Worm (Caenorhabditis elegans): ENCODE results near the gene C04G6.13.
"Not testable (repeated sequence)": the region's sequence is repeated elsewhere in the genome, so short reads cannot be mapped to it uniquely, and the experiment has no call there.

The C04G6.13 gene

ce11 chrII:5112082-5112481 lies 18.0 kb downstream of the C04G6.13 start, which contains the start of gene F09C12.8:
Gene F09C12.8 (plus strand): TSS chrII:5112382.
- TF ChIP-seq unc-62 (GFP tag; optimal IDR thresholded peaks at IDR 0.05) (no peak), swsn-7 (tag; optimal IDR thresholded peaks at IDR 0.05) (no peak), rnt-1 (tag; optimal IDR thresholded peaks at IDR 0.05) (no peak), C34B4.2 (tag; optimal IDR thresholded peaks at IDR 0.05) (no peak)

ce11 chrII:5115235-5115634 lies 21.2 kb downstream of the C04G6.13 start, which contains the start of gene msp-74:
Gene msp-74 (minus strand): TSS chrII:5115335.
- TF ChIP-seq snu-23 (GFP tag; optimal IDR thresholded peaks at IDR 0.05); zip-4 (GFP tag; optimal IDR thresholded peaks at IDR 0.05); lin-15B (tag; optimal IDR thresholded peaks at IDR 0.05): not testable (repeated sequence)

- TF ChIP-seq C04F5.9 (tag; optimal IDR thresholded peaks at IDR 0.05) (no peak), sup-37 (GFP tag; optimal IDR thresholded peaks at IDR 0.05) (no peak), hlh-4 (tag; optimal IDR thresholded peaks at IDR 0.05) (no peak), xbp-1 (tag; optimal IDR thresholded peaks at IDR 0.05) (no peak), sox-4 (tag; optimal IDR thresholded peaks at IDR 0.05) (no peak), pag-3 (tag; optimal IDR thresholded peaks at IDR 0.05; ENCODE audit: borderline replicate concordance, insufficient read depth) (no peak), vab-15 (tag; optimal IDR thresholded peaks at IDR 0.05) (no peak), nhr-237 (tag; optimal IDR thresholded peaks at IDR 0.05) (no peak), swsn-7 (tag; optimal IDR thresholded peaks at IDR 0.05) (no peak), ama-1 (optimal IDR thresholded peaks at IDR 0.05) (no peak), nhr-28 (tag; optimal IDR thresholded peaks at IDR 0.05) (no peak), jun-1 (tag; optimal IDR thresholded peaks at IDR 0.05) (no peak), ceh-63 (GFP tag; optimal IDR thresholded peaks at IDR 0.05) (no peak), irx-1 (tag; optimal IDR thresholded peaks at IDR 0.05) (no peak)
Measured at ce11 chrII:5115733-5116132, 21.7 kb downstream of the C04G6.13 start, which contains the start of gene srsy-1. Gene srsy-1 (plus strand): TSS chrII:5116033.

ce11 chrII:5120612-5121011 lies 26.6 kb downstream of the C04G6.13 start:
- TF ChIP-seq nhr-76 (tag; optimal IDR thresholded peaks at IDR 0.05), result no peak
- no peak for TF ChIP-seq nhr-77 (tag; optimal IDR thresholded peaks at IDR 0.05)
- TF ChIP-seq fos-1 (tag; optimal IDR thresholded peaks at IDR 0.05), result no peak
- no peak for TF ChIP-seq hpl-2 (GFP tag; optimal IDR thresholded peaks at IDR 0.05)
- no peak for TF ChIP-seq lin-35 (GFP tag; optimal IDR thresholded peaks at IDR 0.05)
- no peak for TF ChIP-seq nhr-19 (GFP tag; conservative IDR thresholded peaks at IDR 0.05)
- TF ChIP-seq ceh-82 (tag; optimal IDR thresholded peaks at IDR 0.05), result no peak
- TF ChIP-seq alr-1 (tag; optimal IDR thresholded peaks at IDR 0.05; ENCODE audit: borderline replicate concordance), result no peak
- TF ChIP-seq C04F5.9 (tag; optimal IDR thresholded peaks at IDR 0.05), result no peak
- TF ChIP-seq ceh-88 (GFP tag; IDR thresholded peaks at IDR 0.05), result no peak
- TF ChIP-seq mab-9 (GFP tag; IDR thresholded peaks at IDR 0.05), result no peak
- no peak for TF ChIP-seq zip-4 (GFP tag; optimal IDR thresholded peaks at IDR 0.05)
- no peak for TF ChIP-seq mep-1 (tag; optimal IDR thresholded peaks at IDR 0.05)
- no peak for TF ChIP-seq sptf-1 (tag; optimal IDR thresholded peaks at IDR 0.05)
- TF ChIP-seq efl-1 (optimal IDR thresholded peaks at IDR 0.05), result no peak
- TF ChIP-seq efl-1 (GFP tag; optimal IDR thresholded peaks at IDR 0.05 in 1 of 2), result no peak
- no peak for TF ChIP-seq ztf-11 (tag; optimal IDR thresholded peaks at IDR 0.05)
- TF ChIP-seq unc-130 (tag; optimal IDR thresholded peaks at IDR 0.05), result no peak
- no peak for TF ChIP-seq snpc-4 (tag; optimal IDR thresholded peaks at IDR 0.05)

- TF ChIP-seq egl-27 (tag; optimal IDR thresholded peaks at IDR 0.05) (no peak), nhr-85 (tag) (no peak), zag-1 (tag; optimal IDR thresholded peaks at IDR 0.05) (no peak), nhr-20 (tag; optimal IDR thresholded peaks at IDR 0.05) (no peak), egl-13 (tag; optimal IDR thresholded peaks at IDR 0.05) (no peak), ztf-4 (tag; optimal IDR thresholded peaks at IDR 0.05) (no peak), rnt-1 (tag; optimal IDR thresholded peaks at IDR 0.05) (no peak), mdl-1 (tag; optimal IDR thresholded peaks at IDR 0.05) (no peak), ceh-63 (GFP tag; optimal IDR thresholded peaks at IDR 0.05) (no peak), blmp-1 (tag; optimal IDR thresholded peaks at IDR 0.05) (no peak), aha-1 (tag; optimal IDR thresholded peaks at IDR 0.05) (no peak), snpc-4 (tag; optimal IDR thresholded peaks at IDR 0.05) (no peak), lsy-2 (tag; optimal IDR thresholded peaks at IDR 0.05) (no peak), irx-1 (tag; optimal IDR thresholded peaks at IDR 0.05) (no peak), pqm-1 (tag; optimal IDR thresholded peaks at IDR 0.05) (no peak), pag-3 (tag; optimal IDR thresholded peaks at IDR 0.05; ENCODE audit: borderline replicate concordance, insufficient read depth) (no peak), unc-62 (GFP tag; optimal IDR thresholded peaks at IDR 0.05) (no peak), nhr-28 (tag; optimal IDR thresholded peaks at IDR 0.05) (no peak)
Measured at ce11 chrII:5130081-5130480, 36.0 kb downstream of the C04G6.13 start, which contains the start of gene lgc-56. Gene lgc-56 (plus strand): TSS chrII:5130381.
